Worm (Caenorhabditis elegans) whole organism, midembryonic: Measurements from ENCODE around the gene rpl-29.

Experiments used
- T22C8.4 ChIP-seq: fragments of 200-800 bp; sonication (Bioruptor generic); IDR thresholded peaks from 2 replicates; pipeline ENCODE4 v1.3.6; 2022; ENCODE audit warnings: missing genetic modification characterization, missing compliant biosample characterization
- flt-1 ChIP-seq: fragments of 200-800 bp; sonication (Bioruptor generic); IDR thresholded peaks from 2 replicates; pipeline ENCODE4 v1.3.6; 2022; ENCODE audit warnings: missing genetic modification characterization, missing compliant biosample characterization
- klf-2 ChIP-seq: fragments of 200-800 bp; sonication (Bioruptor generic); conservative IDR thresholded peaks from 2 replicates; pipeline ENCODE4 v1.3.6; 2022; ENCODE audit warnings: missing genetic modification reagents, missing genetic modification characterization, missing compliant biosample characterization
- ref-1 ChIP-seq: fragments of 200-800 bp; sonication (Bioruptor generic); conservative IDR thresholded peaks from 2 replicates; pipeline ENCODE4 v1.3.6; 2022; ENCODE audit warnings: missing genetic modification reagents, missing genetic modification characterization, missing compliant biosample characterization
- tab-1 ChIP-seq: fragments of 200-800 bp; sonication (Bioruptor generic); IDR thresholded peaks from 2 replicates; pipeline ENCODE4 v1.3.6; 2022; ENCODE audit warnings: missing genetic modification characterization, missing compliant biosample characterization
- ztf-29 ChIP-seq: fragments of 200-800 bp; sonication (Bioruptor generic); IDR thresholded peaks from 2 replicates; pipeline ENCODE4 v1.3.6; 2022; ENCODE audit warnings: missing genetic modification reagents, missing genetic modification characterization, missing compliant biosample characterization

DNA sequence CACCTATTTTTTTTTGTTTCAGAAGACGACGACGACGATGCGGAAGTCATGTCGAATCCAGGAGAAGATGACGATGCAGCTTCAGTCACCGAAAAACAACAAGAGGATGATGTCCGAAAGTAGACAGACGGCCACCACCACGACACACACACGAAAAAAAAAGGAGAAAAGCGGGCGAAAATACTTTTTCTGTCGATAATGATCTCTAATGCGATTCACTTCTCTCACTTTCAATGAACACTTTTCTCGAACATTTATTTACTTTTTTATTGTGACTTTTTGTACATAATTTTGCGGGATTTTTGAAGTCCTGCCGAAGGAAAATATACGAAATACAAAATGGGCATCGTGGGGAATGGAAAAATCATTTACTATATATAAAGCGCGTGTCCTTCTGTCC is 1.9 kb downstream of the rpl-29 start:
- no peak for TF ChIP-seq tab-1
- TF ChIP-seq flt-1 = no peak
- TF ChIP-seq klf-2 (GFP tag; lab: Robert Waterston, UW) = no peak
- TF ChIP-seq ztf-29 (GFP tag; lab: Robert Waterston, UW) = no peak
- no peak for TF ChIP-seq T22C8.4
- TF ChIP-seq ref-1 (GFP tag; lab: Robert Waterston, UW) = no peak
